Worm (Caenorhabditis elegans) whole organism, L2 larva: ENCODE measurements around the gene F54C9.3.

Experiments
- ama-1 ChIP-seq: fragments of 150-350 bp; optimal IDR thresholded peaks from 2 replicates; lab custom pipeline; 2018; ENCODE audit warnings: inconsistent platforms
- elt-1 ChIP-seq: fragments of 150-350 bp; optimal IDR thresholded peaks from 2 replicates; lab custom pipeline; 2014; ENCODE audit warnings: missing biosample characterization, missing genetic modification characterization
- lin-39 ChIP-seq: fragments of 150-350 bp; optimal IDR thresholded peaks from 2 replicates; lab custom pipeline; 2014; ENCODE audit warnings: missing biosample characterization, missing genetic modification reagents, missing genetic modification characterization
- ztf-11 ChIP-seq: sonication (generic microtip); optimal IDR thresholded peaks from 2 replicates; lab custom pipeline; 2017; ENCODE audit warnings: missing biosample characterization, missing genetic modification characterization

DNA sequence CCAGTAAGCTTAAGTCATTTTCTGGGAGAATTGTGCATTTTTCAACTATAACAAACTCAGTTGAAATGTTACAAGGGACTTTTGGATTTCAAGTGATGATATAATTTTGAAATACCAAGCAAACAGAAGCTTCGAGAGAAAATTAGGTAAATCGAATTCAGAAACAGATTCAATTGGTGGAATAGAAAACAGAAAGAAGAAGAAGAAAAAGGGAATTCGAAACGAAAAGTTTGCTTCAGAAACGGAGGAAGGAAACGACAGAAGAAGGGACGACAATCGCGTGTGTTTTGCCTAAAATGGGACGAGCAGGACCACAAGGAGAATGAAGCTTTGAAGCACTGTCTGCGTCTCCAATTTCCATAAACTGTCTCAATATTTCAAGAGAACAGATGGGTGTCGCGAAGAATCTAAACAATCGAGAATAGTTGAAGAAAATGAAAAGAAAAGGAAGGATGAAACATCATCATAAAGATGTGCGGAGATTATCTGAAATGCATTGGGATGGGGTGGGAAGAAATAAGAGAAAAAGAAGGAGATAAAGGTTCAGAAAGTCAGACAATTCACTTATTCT is 21.1 kb upstream of the F54C9.3 start:
- TF ChIP-seq elt-1: no peak
- TF ChIP-seq ama-1 (lab: Kevin White, UChicago): no peak
- no peak for TF ChIP-seq lin-39 (tag; lab: Kevin White, UChicago)
- no peak for TF ChIP-seq ztf-11 (tag; lab: Kevin White, UChicago)
